Worm (Caenorhabditis elegans) whole organism, midembryonic: ENCODE data around the gene C08G9.2.

Experiments used
- cog-1 ChIP-seq: sonication (generic microtip); optimal IDR thresholded peaks from 2 replicates; lab custom pipeline; 2016; ENCODE audit warnings: missing genetic modification characterization, missing compliant biosample characterization
- flt-1 ChIP-seq: fragments of 200-800 bp; sonication (Bioruptor generic); IDR thresholded peaks from 2 replicates; pipeline ENCODE4 v1.3.6; 2022; ENCODE audit warnings: missing genetic modification characterization, missing compliant biosample characterization
- med-1 ChIP-seq: sonication (generic microtip); optimal IDR thresholded peaks from 2 replicates; lab custom pipeline; 2017; ENCODE audit warnings: missing genetic modification characterization, mild to moderate bottlenecking, missing compliant biosample characterization, antibody characterized with exemption, missing genetic modification reagents; ENCODE audit not compliant: insufficient read depth
- ztf-29 ChIP-seq: fragments of 200-800 bp; sonication (Bioruptor generic); IDR thresholded peaks from 2 replicates; pipeline ENCODE4 v1.3.6; 2022; ENCODE audit warnings: missing genetic modification reagents, missing genetic modification characterization, missing compliant biosample characterization

DNA sequence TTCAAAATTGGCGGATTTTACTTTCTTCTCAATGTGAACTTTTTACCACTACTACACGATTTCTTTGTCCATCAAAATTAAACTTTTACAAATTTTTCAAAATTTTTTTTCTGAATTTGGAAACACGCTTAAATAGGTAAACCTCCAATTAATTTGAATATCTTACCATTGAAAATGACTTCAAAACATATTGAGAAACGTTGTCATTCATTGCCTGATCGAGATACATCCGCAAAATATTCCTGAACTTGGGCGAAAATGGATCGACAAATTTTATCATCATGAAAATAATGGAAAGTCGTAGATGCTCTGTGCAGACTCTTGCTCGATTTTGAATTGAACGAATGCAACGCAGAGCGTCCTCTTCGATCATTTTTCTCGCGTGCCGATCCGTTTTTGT lies 25.9 kb downstream of the C08G9.2 start:
- no peak for TF ChIP-seq cog-1 (tag; lab: Kevin White, UChicago)
- no peak for TF ChIP-seq ztf-29 (GFP tag; lab: Robert Waterston, UW)
- no peak for TF ChIP-seq flt-1
- no peak for TF ChIP-seq med-1
